Fruit fly (Drosophila melanogaster): ENCODE data around the gene Gr64e.

The Gr64e gene

dm6 chr3L:4016754-4017153, 15.2 kb upstream of the Gr64e start:
- TF ChIP-seq sage (GFP tag; optimal IDR thresholded peaks at IDR 0.05) (no peak), Mio (GFP tag; optimal IDR thresholded peaks at IDR 0.05) (no peak), Dif (GFP tag; optimal IDR thresholded peaks at IDR 0.05; ENCODE audit: partially characterized antibody) (no peak), fru (GFP tag; optimal IDR thresholded peaks at IDR 0.05) (no peak)

DNA sequence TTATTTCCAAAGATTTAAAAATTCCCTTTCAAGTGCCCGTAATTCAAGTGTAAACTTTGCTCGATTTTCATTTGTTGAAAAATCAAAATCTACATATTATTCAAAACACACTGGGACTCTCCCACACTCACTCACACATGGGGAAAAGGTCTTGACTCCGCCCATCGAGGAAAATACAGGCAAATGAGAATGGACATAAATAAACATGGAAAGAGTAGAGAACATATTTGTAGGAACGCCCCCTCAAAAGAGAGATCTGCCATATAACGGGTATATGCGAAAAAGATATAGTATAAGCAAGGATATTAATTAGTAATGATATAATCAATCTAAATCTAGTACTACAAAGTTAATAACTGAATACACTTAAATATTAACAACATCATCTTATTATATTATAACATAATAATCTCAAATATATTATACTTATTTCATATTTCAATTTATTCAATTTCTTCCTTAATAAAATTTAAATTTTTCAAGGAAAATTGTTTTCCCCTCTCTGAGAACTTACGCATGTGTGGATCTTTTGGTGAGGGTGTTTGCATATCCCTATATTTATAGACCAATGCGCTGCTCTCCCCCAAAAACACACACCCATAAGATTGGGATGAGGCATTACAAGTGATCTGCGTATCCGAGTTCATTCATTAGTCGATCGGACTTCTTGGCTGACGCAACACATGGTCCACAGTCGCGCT, 13.6 kb upstream of the Gr64e start, which contains the start of gene FoxL1:
Gene FoxL1 (plus strand): TSS at position 651 of the 701 bp plus-strand sequence.
- no peak for TF ChIP-seq Jra (GFP tag; optimal IDR thresholded peaks at IDR 0.05)
- no peak for TF ChIP-seq HLH106 (tag; optimal IDR thresholded peaks at IDR 0.05)
- no peak for TF ChIP-seq brk (GFP tag; optimal IDR thresholded peaks at IDR 0.05)
- TF ChIP-seq sage (GFP tag; optimal IDR thresholded peaks at IDR 0.05): no peak
- TF ChIP-seq Hnf4 (GFP tag; optimal IDR thresholded peaks at IDR 0.05): no peak
- TF ChIP-seq GATAd (GFP tag; optimal IDR thresholded peaks at IDR 0.05): no peak
- no peak for TF ChIP-seq usp (GFP tag; optimal IDR thresholded peaks at IDR 0.05)
- TF ChIP-seq Sp1 (GFP tag; optimal IDR thresholded peaks at IDR 0.05): no peak
- TF ChIP-seq CG9705 (GFP tag; optimal IDR thresholded peaks at IDR 0.05): no peak
- no peak for TF ChIP-seq br (GFP tag; optimal IDR thresholded peaks at IDR 0.05)
- TF ChIP-seq CG32264 (GFP tag; optimal IDR thresholded peaks at IDR 0.05): no peak
- TF ChIP-seq pan (optimal IDR thresholded peaks at IDR 0.05): no peak
- no peak for TF ChIP-seq dl (GFP tag; optimal IDR thresholded peaks at IDR 0.05; ENCODE audit: insufficient read depth in 1 of 2, partially characterized antibody in 2 of 2)

DNA sequence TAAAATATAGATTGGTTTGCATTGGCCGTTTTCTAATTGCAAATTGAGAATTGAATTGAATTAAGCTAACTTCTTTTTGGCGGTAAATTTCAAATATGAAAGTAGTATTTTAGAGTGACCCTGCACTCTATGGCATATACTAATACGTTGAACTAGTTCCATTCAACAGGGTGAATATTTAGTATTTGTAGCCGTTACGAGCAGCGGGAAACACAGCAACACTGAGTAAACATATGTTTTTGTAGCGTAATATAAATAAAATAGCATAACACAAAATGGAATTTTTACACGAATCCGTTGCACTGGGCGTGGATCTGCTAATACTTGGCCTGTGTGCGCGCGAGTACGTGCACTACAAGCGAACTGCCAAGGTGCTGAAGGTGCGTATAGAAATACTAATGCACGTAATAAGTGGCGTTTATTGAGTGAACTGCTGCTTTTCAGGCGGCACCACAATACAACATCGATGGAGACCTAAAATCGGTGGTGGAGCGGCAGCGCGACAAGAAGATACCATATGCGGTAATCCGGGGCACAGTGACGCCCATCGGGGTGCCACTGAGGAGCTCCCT, 10.6 kb upstream of the Gr64e start, which contains the start of gene Mul1:
Gene Mul1 (plus strand): TSS at position 198 of the 572 bp plus-strand sequence.
- TF ChIP-seq tai (GFP tag; optimal IDR thresholded peaks at IDR 0.05): no peak
- no peak for TF ChIP-seq h (GFP tag; optimal IDR thresholded peaks at IDR 0.05)
- no peak for TF ChIP-seq Abd-B (GFP tag; optimal IDR thresholded peaks at IDR 0.05)
- TF ChIP-seq Dif (GFP tag; optimal IDR thresholded peaks at IDR 0.05; ENCODE audit: partially characterized antibody): no peak
- no peak for TF ChIP-seq Hr78 (GFP tag; optimal IDR thresholded peaks at IDR 0.05)
- TF ChIP-seq CG32264 (GFP tag; optimal IDR thresholded peaks at IDR 0.05): no peak
- no peak for TF ChIP-seq brk (GFP tag; optimal IDR thresholded peaks at IDR 0.05)
- no peak for TF ChIP-seq sv (GFP tag; optimal IDR thresholded peaks at IDR 0.05)
- no peak for TF ChIP-seq Mio (GFP tag; optimal IDR thresholded peaks at IDR 0.05)
- TF ChIP-seq usp (GFP tag; optimal IDR thresholded peaks at IDR 0.05): no peak
- no peak for TF ChIP-seq jim (GFP tag; optimal IDR thresholded peaks at IDR 0.05)
- no peak for TF ChIP-seq ey (GFP tag; optimal IDR thresholded peaks at IDR 0.05)
- TF ChIP-seq HLH106 (tag; optimal IDR thresholded peaks at IDR 0.05): no peak
- no peak for TF ChIP-seq OdsH (GFP tag; optimal IDR thresholded peaks at IDR 0.05)
- TF ChIP-seq dmrt93B (GFP tag; optimal IDR thresholded peaks at IDR 0.05): no peak
- TF ChIP-seq lola (GFP tag; optimal IDR thresholded peaks at IDR 0.05): no peak
- no peak for TF ChIP-seq fru (GFP tag; optimal IDR thresholded peaks at IDR 0.05)
- no peak for TF ChIP-seq CG9705 (GFP tag; optimal IDR thresholded peaks at IDR 0.05)
- no peak for TF ChIP-seq pan (optimal IDR thresholded peaks at IDR 0.05)

- no peak for TF ChIP-seq usp (GFP tag; optimal IDR thresholded peaks at IDR 0.05)
- TF ChIP-seq woc (GFP tag; optimal IDR thresholded peaks at IDR 0.05): no peak
- TF ChIP-seq Hr78 (GFP tag; optimal IDR thresholded peaks at IDR 0.05): no peak
- no peak for TF ChIP-seq Hr83 (GFP tag; optimal IDR thresholded peaks at IDR 0.05; ENCODE audit: poor library complexity, severe bottlenecking)
- TF ChIP-seq lola (GFP tag; optimal IDR thresholded peaks at IDR 0.05): no peak
- no peak for TF ChIP-seq CrebA (GFP tag; optimal IDR thresholded peaks at IDR 0.05; ENCODE audit: borderline replicate concordance)
- TF ChIP-seq Dif (GFP tag; optimal IDR thresholded peaks at IDR 0.05; ENCODE audit: partially characterized antibody): no peak
- TF ChIP-seq pan (optimal IDR thresholded peaks at IDR 0.05): no peak
- TF ChIP-seq psq (GFP tag; optimal IDR thresholded peaks at IDR 0.05): no peak
- TF ChIP-seq sage (GFP tag; optimal IDR thresholded peaks at IDR 0.05): no peak
- TF ChIP-seq Jra (GFP tag; optimal IDR thresholded peaks at IDR 0.05): no peak
- no peak for TF ChIP-seq OdsH (GFP tag; optimal IDR thresholded peaks at IDR 0.05)
- no peak for TF ChIP-seq fru (GFP tag; optimal IDR thresholded peaks at IDR 0.05)
- no peak for TF ChIP-seq jim (GFP tag; optimal IDR thresholded peaks at IDR 0.05)
- no peak for TF ChIP-seq CG9705 (GFP tag; optimal IDR thresholded peaks at IDR 0.05)
- no peak for TF ChIP-seq HLH106 (tag; optimal IDR thresholded peaks at IDR 0.05)
- no peak for TF ChIP-seq N (GFP tag; optimal IDR thresholded peaks at IDR 0.05)
Observed at dm6 chr3L:4024464-4024863, 7.5 kb upstream of the Gr64e start.

All from whole organism, wandering third instar larva.